Worm (Caenorhabditis elegans): ENCODE data around the gene jmjd-3.1.

Gene jmjd-3.1

DNA sequence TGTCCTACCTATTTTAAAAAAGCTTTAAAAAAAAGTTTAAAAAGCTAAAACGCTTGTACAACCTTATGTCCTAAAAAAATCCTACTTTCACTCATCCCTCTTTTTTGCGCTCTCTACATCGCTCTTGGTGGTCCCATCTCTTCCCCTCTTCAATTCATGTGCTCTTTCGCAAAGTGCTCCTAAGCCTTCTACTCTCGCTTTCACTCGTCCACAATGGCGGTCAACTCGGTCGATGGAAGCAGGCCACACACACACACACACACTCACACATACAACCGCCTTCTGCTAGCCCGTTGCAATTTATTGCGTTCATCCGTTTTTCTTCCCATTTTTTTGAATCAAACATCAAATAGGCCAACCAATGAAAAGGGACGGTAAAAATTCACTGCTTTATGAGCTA, 1.7 kb upstream of the jmjd-3.1 start:
- TF ChIP-seq hmg-4 (GFP tag; optimal IDR thresholded peaks at IDR 0.05), result peak; percentile 67
- TF ChIP-seq flt-1 (GFP tag; IDR thresholded peaks at IDR 0.05), result no peak

DNA sequence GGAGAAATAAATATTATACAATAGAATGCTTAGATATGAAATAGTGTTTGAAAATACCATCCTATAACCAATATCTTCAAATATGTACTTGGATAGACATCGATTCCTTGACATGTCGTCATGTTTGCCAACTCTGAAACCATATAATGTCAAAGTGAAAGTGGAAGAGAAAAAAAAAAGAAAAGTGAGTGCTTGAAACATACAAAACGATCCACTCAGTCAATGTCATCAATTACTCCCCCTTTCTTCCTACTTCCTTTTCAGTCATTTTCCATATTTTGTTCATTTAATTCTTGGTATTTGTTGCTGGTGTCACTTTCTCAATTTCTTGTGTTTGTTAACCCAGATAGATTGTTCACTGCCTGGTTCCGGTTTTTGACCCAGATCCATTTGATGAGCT, 9.4 kb downstream of the jmjd-3.1 start, which contains the start of gene F18E9.4:
Gene F18E9.4 (plus strand): TSS at position 301 of the 400 bp plus-strand sequence.
- no peak for TF ChIP-seq hmbx-1 (tag; optimal IDR thresholded peaks at IDR 0.05)
- TF ChIP-seq F13C5.2 (tag; optimal IDR thresholded peaks at IDR 0.05), result no peak
- no peak for TF ChIP-seq scrt-1 (GFP tag; IDR thresholded peaks at IDR 0.05)
- TF ChIP-seq ama-1 (optimal IDR thresholded peaks at IDR 0.05), result no peak
- TF ChIP-seq tbx-37 (GFP tag; conservative IDR thresholded peaks at IDR 0.05), result no peak
- TF ChIP-seq ets-7 (tag; optimal IDR thresholded peaks at IDR 0.05), result no peak
- no peak for TF ChIP-seq flt-1 (GFP tag; IDR thresholded peaks at IDR 0.05)
- no peak for TF ChIP-seq B0310.2 (tag; optimal IDR thresholded peaks at IDR 0.05)
- TF ChIP-seq tbx-11 (GFP tag; IDR thresholded peaks at IDR 0.05), result no peak
- TF ChIP-seq aly-1 (tag; optimal IDR thresholded peaks at IDR 0.05), result no peak
- no peak for TF ChIP-seq ceh-36 (tag; optimal IDR thresholded peaks at IDR 0.05)
- TF ChIP-seq hnd-1 (tag; optimal IDR thresholded peaks at IDR 0.05), result no peak
- no peak for TF ChIP-seq ceh-13 (GFP tag; optimal IDR thresholded peaks at IDR 0.05)
- no peak for TF ChIP-seq pes-1 (GFP tag; IDR thresholded peaks at IDR 0.05)

DNA sequence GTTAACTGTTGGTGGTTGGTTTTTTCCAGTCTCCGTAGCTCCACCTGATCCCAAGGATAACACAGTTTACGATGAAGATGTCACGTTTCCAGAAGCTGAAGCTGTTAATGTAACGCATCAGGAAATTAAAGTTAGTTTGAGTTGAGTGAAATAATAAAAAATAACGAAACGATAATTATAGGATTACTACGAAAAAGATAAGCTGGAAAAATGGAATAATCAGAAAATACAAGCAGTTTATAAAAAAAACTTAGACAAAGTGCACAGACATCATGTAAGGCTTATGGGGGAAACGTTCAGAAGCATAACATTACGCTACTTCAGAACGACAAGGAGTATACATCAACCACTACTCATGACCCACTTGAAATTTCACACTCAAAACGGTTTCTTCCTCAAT, 10.6 kb downstream of the jmjd-3.1 start, which contains the start of gene F18E9.8:
Gene F18E9.8 (minus strand): TSS at position 101 of the 400 bp plus-strand sequence.
- no peak for TF ChIP-seq flt-1 (GFP tag; IDR thresholded peaks at IDR 0.05)
- no peak for TF ChIP-seq aly-1 (tag; optimal IDR thresholded peaks at IDR 0.05)
- TF ChIP-seq sea-1 (GFP tag; conservative IDR thresholded peaks at IDR 0.05), result no peak
- no peak for TF ChIP-seq F13C5.2 (tag; optimal IDR thresholded peaks at IDR 0.05)

DNA sequence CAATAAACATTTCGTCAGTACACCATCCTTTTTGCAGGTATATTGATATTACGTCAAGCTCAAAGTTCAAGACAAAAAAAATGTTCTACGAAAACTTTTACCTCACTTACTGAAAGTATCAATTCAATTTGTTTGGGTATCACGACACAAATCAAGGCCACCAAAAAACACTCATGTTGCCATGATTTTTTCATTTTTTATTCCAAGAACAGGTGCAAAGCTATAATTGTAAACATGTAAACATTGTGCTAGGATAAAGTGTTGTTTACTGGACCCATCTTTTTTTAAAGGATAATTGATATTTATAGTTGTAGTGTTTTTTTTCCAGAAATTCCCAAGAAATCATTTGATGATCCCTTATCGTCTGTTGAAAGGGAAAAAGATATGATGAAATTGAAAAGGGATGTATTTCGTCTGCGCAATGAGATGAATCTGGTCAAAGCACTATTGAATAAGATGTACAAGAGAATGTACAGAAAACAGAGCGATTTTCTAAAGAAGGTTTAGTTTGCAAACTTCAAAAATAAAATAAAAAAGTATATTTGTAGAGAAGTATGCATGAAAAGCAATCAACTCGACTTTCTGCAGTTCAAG, 12.0 kb downstream of the jmjd-3.1 start:
- no peak for TF ChIP-seq B0310.2 (tag; optimal IDR thresholded peaks at IDR 0.05)

DNA sequence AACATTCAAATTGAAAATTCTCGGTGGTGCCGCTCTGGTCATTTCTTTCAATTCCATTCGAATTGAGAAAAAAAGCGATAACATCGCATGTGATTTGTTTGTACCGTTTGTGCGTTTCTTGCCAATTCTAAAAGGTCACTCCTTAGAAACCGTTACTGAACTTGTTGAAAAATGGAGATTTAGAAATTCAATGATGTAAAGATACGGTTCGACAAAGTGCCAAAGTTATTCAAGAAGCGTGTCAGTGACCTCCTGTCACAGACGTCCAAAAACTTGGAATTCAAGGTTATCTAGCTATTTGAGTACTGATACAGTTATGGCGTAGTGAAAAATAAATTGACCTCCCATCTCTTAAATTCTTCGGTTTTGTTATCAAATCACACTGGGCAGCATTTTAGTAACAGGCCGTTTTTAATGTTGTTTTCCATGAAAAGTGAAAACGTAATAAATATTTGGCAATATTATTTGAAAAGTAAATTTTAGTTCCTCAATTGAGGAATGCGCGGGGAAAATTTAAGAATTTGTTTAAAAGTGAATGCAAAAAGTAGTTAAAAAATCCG, 14.1 kb downstream of the jmjd-3.1 start:
- TF ChIP-seq aly-1 (tag; optimal IDR thresholded peaks at IDR 0.05), result no peak
- TF ChIP-seq ceh-36 (tag; optimal IDR thresholded peaks at IDR 0.05), result no peak
- TF ChIP-seq hmg-4 (GFP tag; optimal IDR thresholded peaks at IDR 0.05), result no peak
- TF ChIP-seq sea-1 (GFP tag; conservative IDR thresholded peaks at IDR 0.05), result no peak
- no peak for TF ChIP-seq B0310.2 (tag; optimal IDR thresholded peaks at IDR 0.05)
- TF ChIP-seq ceh-13 (GFP tag; optimal IDR thresholded peaks at IDR 0.05), result no peak
- TF ChIP-seq F13C5.2 (tag; optimal IDR thresholded peaks at IDR 0.05), result no peak
- TF ChIP-seq hmbx-1 (tag; optimal IDR thresholded peaks at IDR 0.05), result no peak
- no peak for TF ChIP-seq tbx-37 (GFP tag; conservative IDR thresholded peaks at IDR 0.05)
- no peak for TF ChIP-seq flt-1 (GFP tag; IDR thresholded peaks at IDR 0.05)
- no peak for TF ChIP-seq pes-1 (GFP tag; IDR thresholded peaks at IDR 0.05)
- TF ChIP-seq tbx-11 (GFP tag; IDR thresholded peaks at IDR 0.05), result no peak
- no peak for TF ChIP-seq hnd-1 (tag; optimal IDR thresholded peaks at IDR 0.05)
- TF ChIP-seq ama-1 (optimal IDR thresholded peaks at IDR 0.05), result no peak
- TF ChIP-seq scrt-1 (GFP tag; IDR thresholded peaks at IDR 0.05), result no peak
- no peak for TF ChIP-seq ets-7 (tag; optimal IDR thresholded peaks at IDR 0.05)

DNA sequence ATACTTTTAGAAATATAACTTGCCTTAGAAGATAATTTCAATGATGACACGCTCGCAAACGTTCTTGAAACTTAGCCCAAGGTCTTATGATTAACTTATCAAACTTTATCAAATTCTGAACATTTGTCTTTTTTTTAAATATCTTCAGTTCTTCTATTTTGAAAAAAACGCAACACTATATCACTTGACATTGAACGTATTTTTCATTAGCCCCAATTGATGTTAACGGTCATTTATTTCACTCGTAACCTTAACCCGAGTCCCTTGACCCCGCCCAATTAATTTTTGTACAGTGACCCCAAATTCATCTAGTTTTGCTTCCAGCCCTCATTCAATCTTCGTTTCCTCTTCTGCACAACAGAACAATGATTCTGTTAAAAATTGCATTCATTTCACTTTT, 15.0 kb downstream of the jmjd-3.1 start, which contains the start of gene F18E9.3:
Gene F18E9.3 (plus strand): TSS at position 311 of the 400 bp plus-strand sequence.
- TF ChIP-seq B0310.2 (tag; optimal IDR thresholded peaks at IDR 0.05), result no peak
- TF ChIP-seq ceh-13 (GFP tag; optimal IDR thresholded peaks at IDR 0.05), result no peak
- no peak for TF ChIP-seq scrt-1 (GFP tag; IDR thresholded peaks at IDR 0.05)
- no peak for TF ChIP-seq aly-1 (tag; optimal IDR thresholded peaks at IDR 0.05)
- TF ChIP-seq hnd-1 (tag; optimal IDR thresholded peaks at IDR 0.05), result no peak
- no peak for TF ChIP-seq hmg-4 (GFP tag; optimal IDR thresholded peaks at IDR 0.05)
- TF ChIP-seq ama-1 (optimal IDR thresholded peaks at IDR 0.05), result no peak
- no peak for TF ChIP-seq ceh-36 (tag; optimal IDR thresholded peaks at IDR 0.05)
- TF ChIP-seq F13C5.2 (tag; optimal IDR thresholded peaks at IDR 0.05), result no peak
- TF ChIP-seq pes-1 (GFP tag; IDR thresholded peaks at IDR 0.05), result no peak
- TF ChIP-seq flt-1 (GFP tag; IDR thresholded peaks at IDR 0.05), result no peak
- no peak for TF ChIP-seq tbx-37 (GFP tag; conservative IDR thresholded peaks at IDR 0.05)
- TF ChIP-seq ets-7 (tag; optimal IDR thresholded peaks at IDR 0.05), result no peak
- no peak for TF ChIP-seq hmbx-1 (tag; optimal IDR thresholded peaks at IDR 0.05)
- no peak for TF ChIP-seq sea-1 (GFP tag; conservative IDR thresholded peaks at IDR 0.05)
- TF ChIP-seq tra-4 (tag; optimal IDR thresholded peaks at IDR 0.05), result no peak
- no peak for TF ChIP-seq tbx-11 (GFP tag; IDR thresholded peaks at IDR 0.05)

DNA sequence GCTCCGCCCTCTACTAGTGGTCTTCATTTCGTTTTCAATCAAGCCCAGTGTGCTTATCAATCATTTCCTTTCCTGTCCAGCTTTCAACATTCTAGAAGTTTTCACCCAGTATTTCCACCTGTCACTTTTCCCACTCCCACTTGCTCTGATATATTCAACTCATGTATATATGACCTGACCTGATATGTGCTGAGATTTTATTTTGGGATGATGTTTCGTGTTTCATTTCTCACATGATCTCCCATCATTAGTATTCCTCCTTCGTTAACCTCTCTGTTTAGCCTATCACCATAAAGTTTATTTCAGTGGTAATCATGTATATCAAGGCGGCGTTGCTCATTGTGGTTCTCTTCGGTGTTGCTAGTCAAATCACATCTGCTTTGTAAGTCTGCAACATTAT, 22.0 kb downstream of the jmjd-3.1 start, which contains the start of gene nlp-7:
Gene nlp-7 (plus strand): TSS at position 301 of the 400 bp plus-strand sequence.
- TF ChIP-seq tbx-37 (GFP tag; conservative IDR thresholded peaks at IDR 0.05) (no peak), sea-1 (GFP tag; conservative IDR thresholded peaks at IDR 0.05) (no peak), B0310.2 (tag; optimal IDR thresholded peaks at IDR 0.05) (no peak), hnd-1 (tag; optimal IDR thresholded peaks at IDR 0.05) (no peak), F13C5.2 (tag; optimal IDR thresholded peaks at IDR 0.05) (no peak), pes-1 (GFP tag; IDR thresholded peaks at IDR 0.05) (no peak), ama-1 (optimal IDR thresholded peaks at IDR 0.05) (no peak), scrt-1 (GFP tag; IDR thresholded peaks at IDR 0.05) (no peak), ceh-36 (tag; optimal IDR thresholded peaks at IDR 0.05) (no peak), hmg-4 (GFP tag; optimal IDR thresholded peaks at IDR 0.05) (no peak), tra-4 (tag; optimal IDR thresholded peaks at IDR 0.05) (no peak), ceh-13 (GFP tag; optimal IDR thresholded peaks at IDR 0.05) (no peak), aly-1 (tag; optimal IDR thresholded peaks at IDR 0.05) (no peak), tbx-11 (GFP tag; IDR thresholded peaks at IDR 0.05) (no peak), flt-1 (GFP tag; IDR thresholded peaks at IDR 0.05) (no peak), ets-7 (tag; optimal IDR thresholded peaks at IDR 0.05) (no peak), hmbx-1 (tag; optimal IDR thresholded peaks at IDR 0.05) (no peak)

All from whole organism, early embryonic.